Fruit fly (Drosophila melanogaster) whole organism, embryonic: ENCODE data around the gene lin-52.

Source experiments
- Atf-2 ChIP-seq: fragments of 200-800 bp; sonication (Bioruptor generic); optimal IDR thresholded peaks from 2 replicates; lab custom pipeline; 2016; ENCODE audit warnings: missing biosample characterization, missing genetic modification characterization
- CG10209 ChIP-seq: fragments of 200-800 bp; sonication (Bioruptor generic); optimal IDR thresholded peaks from 3 replicates; lab custom pipeline; 2017; ENCODE audit warnings: missing biosample characterization, mild to moderate bottlenecking, missing genetic modification characterization, missing genetic modification reagents
- CG1024 ChIP-seq: fragments of 200-800 bp; sonication (Bioruptor generic); IDR thresholded peaks from 2 replicates; pipeline ENCODE4 v1.3.6; 2022; ENCODE audit warnings: missing biosample characterization, missing genetic modification characterization
- CG10321 ChIP-seq: fragments of 200-800 bp; sonication (Bioruptor generic); IDR thresholded peaks from 2 replicates; pipeline ENCODE4 v1.3.6; 2022; ENCODE audit warnings: missing biosample characterization, missing genetic modification characterization
- CG11085 ChIP-seq: fragments of 200-800 bp; sonication (Bioruptor generic); IDR thresholded peaks from 2 replicates; pipeline ENCODE4 v1.3.6; 2022; ENCODE audit warnings: missing biosample characterization, missing genetic modification characterization
- CG11504 ChIP-seq: fragments of 200-800 bp; sonication (Bioruptor generic); optimal IDR thresholded peaks from 3 replicates; lab custom pipeline; 2019; ENCODE audit warnings: missing biosample characterization, mild to moderate bottlenecking, missing genetic modification characterization, moderate library complexity
- CG13775 ChIP-seq: fragments of 200-800 bp; sonication (Bioruptor generic); optimal IDR thresholded peaks from 3 replicates; lab custom pipeline; 2017; ENCODE audit warnings: missing biosample characterization, mild to moderate bottlenecking, missing genetic modification characterization
- CG1602 ChIP-seq: fragments of 200-800 bp; sonication (Bioruptor generic); optimal IDR thresholded peaks from 3 replicates; lab custom pipeline; 2016; ENCODE audit warnings: missing biosample characterization, missing genetic modification characterization
- CG1603 ChIP-seq: fragments of 200-800 bp; sonication (Bioruptor generic); optimal IDR thresholded peaks from 2 replicates; lab custom pipeline; 2019; ENCODE audit warnings: missing biosample characterization, mild to moderate bottlenecking, missing genetic modification characterization, moderate library complexity
- CG17802 ChIP-seq: fragments of 200-800 bp; sonication (Bioruptor generic); optimal IDR thresholded peaks from 2 replicates; lab custom pipeline; 2018; ENCODE audit warnings: missing biosample characterization, mild to moderate bottlenecking, missing genetic modification characterization, moderate library complexity
- CG2129 ChIP-seq: fragments of 200-800 bp; sonication (Bioruptor generic); IDR thresholded peaks from 2 replicates; pipeline ENCODE4 v1.3.6; 2022; ENCODE audit warnings: missing biosample characterization, missing genetic modification characterization; ENCODE audit not compliant: partially characterized antibody
- CG2678 ChIP-seq: fragments of 200-800 bp; sonication (Bioruptor generic); optimal IDR thresholded peaks from 3 replicates; lab custom pipeline; 2019; ENCODE audit warnings: missing biosample characterization, mild to moderate bottlenecking, missing genetic modification characterization, moderate library complexity
- CG30020 ChIP-seq: fragments of 200-800 bp; optimal IDR thresholded peaks from 2 replicates; lab custom pipeline; 2019; ENCODE audit warnings: missing biosample characterization, mild to moderate bottlenecking, missing genetic modification characterization, moderate library complexity
- CG31441 ChIP-seq: fragments of 200-800 bp; sonication (Bioruptor generic); IDR thresholded peaks from 2 replicates; pipeline ENCODE4 v1.3.6; 2022; ENCODE audit warnings: missing biosample characterization, missing genetic modification characterization
- CG3281 ChIP-seq: fragments of 200-800 bp; sonication (Bioruptor generic); optimal IDR thresholded peaks from 3 replicates; lab custom pipeline; 2017; ENCODE audit warnings: missing biosample characterization, mild to moderate bottlenecking, missing genetic modification characterization
- CG34422 ChIP-seq: fragments of 200-800 bp; sonication (Bioruptor generic); IDR thresholded peaks from 3 replicates; pipeline ENCODE4 v1.3.6; 2022; ENCODE audit warnings: missing biosample characterization, missing genetic modification characterization
- CG4282 ChIP-seq: fragments of 200-800 bp; sonication (Bioruptor generic); optimal IDR thresholded peaks from 2 replicates; lab custom pipeline; 2016; ENCODE audit warnings: missing biosample characterization, missing genetic modification characterization
- CG5245 ChIP-seq: fragments of 200-800 bp; sonication (Bioruptor generic); optimal IDR thresholded peaks from 3 replicates; lab custom pipeline; 2016; ENCODE audit warnings: missing biosample characterization, missing genetic modification characterization
- CG6689 ChIP-seq: fragments of 200-800 bp; sonication (Bioruptor generic); IDR thresholded peaks from 2 replicates; pipeline ENCODE4 v1.3.6; 2022; ENCODE audit warnings: missing biosample characterization, missing genetic modification characterization
- CG6854 ChIP-seq: fragments of 200-800 bp; sonication (Bioruptor generic); optimal IDR thresholded peaks from 3 replicates; lab custom pipeline; 2017; ENCODE audit warnings: missing biosample characterization, mild to moderate bottlenecking, missing genetic modification characterization
- CG7357 ChIP-seq: fragments of 200-800 bp; sonication (Bioruptor generic); IDR thresholded peaks from 3 replicates; pipeline ENCODE4 v1.3.6; 2022; ENCODE audit warnings: missing biosample characterization, missing genetic modification characterization
- CG7839 ChIP-seq: fragments of 200-800 bp; sonication (Bioruptor generic); optimal IDR thresholded peaks from 3 replicates; lab custom pipeline; 2018; ENCODE audit warnings: missing biosample characterization, mild to moderate bottlenecking, missing genetic modification characterization, moderate library complexity
- CG8290 ChIP-seq, 3 experiments: fragments of 200-800 bp; sonication (Bioruptor generic); optimal IDR thresholded peaks; 2 replicates each; lab custom pipeline; 2016 to 2019; ENCODE audit warnings: missing biosample characterization in 3 of 3, missing genetic modification characterization in 3 of 3, mild to moderate bottlenecking in 2 of 3, moderate library complexity in 1 of 3
- CG9876 ChIP-seq: fragments of 200-800 bp; sonication (Bioruptor generic); optimal IDR thresholded peaks from 2 replicates; lab custom pipeline; 2016; ENCODE audit warnings: missing biosample characterization, missing genetic modification characterization
- Chrac-16 ChIP-seq: fragments of 200-800 bp; sonication (Bioruptor generic); optimal IDR thresholded peaks from 3 replicates; lab custom pipeline; 2016; ENCODE audit warnings: missing biosample characterization, missing genetic modification characterization
- Dek ChIP-seq: fragments of 200-800 bp; sonication (Bioruptor generic); optimal IDR thresholded peaks from 3 replicates; lab custom pipeline; 2019; ENCODE audit warnings: missing biosample characterization, mild to moderate bottlenecking, missing genetic modification characterization, moderate library complexity
- Dip3 ChIP-seq: fragments of 200-800 bp; sonication (Bioruptor generic); optimal IDR thresholded peaks from 3 replicates; lab custom pipeline; 2016; ENCODE audit warnings: missing biosample characterization, missing genetic modification characterization
- Doc3 ChIP-seq: fragments of 200-800 bp; sonication (Bioruptor generic); IDR thresholded peaks from 3 replicates; pipeline ENCODE4 v1.3.6; 2022; ENCODE audit warnings: missing biosample characterization, missing genetic modification characterization; ENCODE audit not compliant: partially characterized antibody
- ERR ChIP-seq: fragments of 200-800 bp; sonication (Bioruptor generic); optimal IDR thresholded peaks from 2 replicates; lab custom pipeline; 2016; ENCODE audit warnings: missing biosample characterization, missing genetic modification characterization
- Fer1 ChIP-seq: fragments of 200-800 bp; sonication (Bioruptor generic); optimal IDR thresholded peaks from 2 replicates; lab custom pipeline; 2017; ENCODE audit warnings: missing biosample characterization, mild to moderate bottlenecking, missing genetic modification characterization
- HLH54F ChIP-seq: fragments of 200-800 bp; sonication (Bioruptor generic); optimal IDR thresholded peaks from 3 replicates; lab custom pipeline; 2016; ENCODE audit warnings: missing biosample characterization, missing genetic modification characterization
- Hey ChIP-seq: fragments of 200-800 bp; sonication (Bioruptor generic); optimal IDR thresholded peaks from 3 replicates; lab custom pipeline; 2018; ENCODE audit warnings: missing biosample characterization, mild to moderate bottlenecking, missing genetic modification characterization
- Lpt ChIP-seq: fragments of >200 bp; optimal IDR thresholded peaks from 2 replicates; lab custom pipeline; 2018; ENCODE audit warnings: missing biosample characterization, missing genetic modification characterization
- Mrtf ChIP-seq: fragments of 200-800 bp; sonication (Bioruptor generic); IDR thresholded peaks from 3 replicates; pipeline ENCODE4 v1.3.6; 2022; ENCODE audit warnings: missing biosample characterization, missing genetic modification characterization
- PHDP ChIP-seq: fragments of 200-800 bp; sonication (Bioruptor generic); optimal IDR thresholded peaks from 3 replicates; lab custom pipeline; 2018; ENCODE audit warnings: missing biosample characterization, mild to moderate bottlenecking, missing genetic modification characterization, moderate library complexity
- Xrp1 ChIP-seq: fragments of 200-800 bp; sonication (Bioruptor generic); IDR thresholded peaks from 2 replicates; pipeline ENCODE4 v1.3.6; 2022; ENCODE audit warnings: missing biosample characterization, missing genetic modification characterization
- ara ChIP-seq: fragments of 200-800 bp; sonication (Bioruptor generic); IDR thresholded peaks from 2 replicates; pipeline ENCODE4 v1.3.6; 2022; ENCODE audit warnings: missing biosample characterization, missing genetic modification characterization
- dimm ChIP-seq: fragments of 200-800 bp; sonication (Bioruptor generic); IDR thresholded peaks from 2 replicates; pipeline ENCODE4 v1.3.6; 2022; ENCODE audit warnings: missing biosample characterization, missing genetic modification characterization
- esg ChIP-seq: fragments of 200-800 bp; sonication (Bioruptor generic); conservative IDR thresholded peaks from 2 replicates; pipeline ENCODE4 v1.3.6; 2022; ENCODE audit warnings: missing biosample characterization, missing genetic modification characterization
- fd102C ChIP-seq: fragments of 200-800 bp; sonication (Bioruptor generic); optimal IDR thresholded peaks from 2 replicates; lab custom pipeline; 2018; ENCODE audit warnings: missing biosample characterization, mild to moderate bottlenecking, missing genetic modification characterization, moderate library complexity
- fd3F ChIP-seq: fragments of 200-800 bp; sonication (Bioruptor generic); optimal IDR thresholded peaks from 2 replicates; lab custom pipeline; 2018; ENCODE audit warnings: missing biosample characterization, mild to moderate bottlenecking, missing genetic modification characterization, moderate library complexity
- jumu ChIP-seq: fragments of 200-800 bp; sonication (Bioruptor generic); optimal IDR thresholded peaks from 3 replicates; lab custom pipeline; 2016; ENCODE audit warnings: missing biosample characterization, missing genetic modification characterization
- pb ChIP-seq: fragments of 200-800 bp; sonication (Bioruptor generic); optimal IDR thresholded peaks from 3 replicates; lab custom pipeline; 2016; ENCODE audit warnings: missing biosample characterization, missing genetic modification characterization
- schlank ChIP-seq: fragments of 200-800 bp; sonication (Bioruptor generic); optimal IDR thresholded peaks from 2 replicates; lab custom pipeline; 2018; ENCODE audit warnings: missing biosample characterization, mild to moderate bottlenecking, missing genetic modification characterization
- sens ChIP-seq: fragments of 200-800 bp; sonication (Bioruptor generic); peaks from one replicate; lab custom pipeline; 2016; ENCODE audit warnings: missing biosample characterization, missing genetic modification characterization
- sima ChIP-seq: fragments of 200-800 bp; sonication (Bioruptor generic); optimal IDR thresholded peaks from 2 replicates; lab custom pipeline; 2016; ENCODE audit warnings: missing biosample characterization, missing genetic modification characterization
- tna ChIP-seq: fragments of 200-800 bp; sonication (Bioruptor generic); IDR thresholded peaks from 2 replicates; pipeline ENCODE4 v1.3.6; 2022; ENCODE audit warnings: missing biosample characterization, missing genetic modification characterization; ENCODE audit not compliant: partially characterized antibody
- toy ChIP-seq: fragments of 200-800 bp; sonication (Bioruptor generic); IDR thresholded peaks from 2 replicates; pipeline ENCODE4 v1.3.6; 2022; ENCODE audit warnings: missing biosample characterization, missing genetic modification characterization
- usp ChIP-seq: fragments of >200 bp; optimal IDR thresholded peaks from 2 replicates; lab custom pipeline; 2017; ENCODE audit warnings: missing biosample characterization, missing genetic modification characterization
- wdn ChIP-seq: fragments of 200-800 bp; sonication (Bioruptor generic); IDR thresholded peaks from 2 replicates; pipeline ENCODE4 v1.3.6; 2022; ENCODE audit warnings: missing biosample characterization, missing genetic modification characterization

The lin-52 gene

DNA sequence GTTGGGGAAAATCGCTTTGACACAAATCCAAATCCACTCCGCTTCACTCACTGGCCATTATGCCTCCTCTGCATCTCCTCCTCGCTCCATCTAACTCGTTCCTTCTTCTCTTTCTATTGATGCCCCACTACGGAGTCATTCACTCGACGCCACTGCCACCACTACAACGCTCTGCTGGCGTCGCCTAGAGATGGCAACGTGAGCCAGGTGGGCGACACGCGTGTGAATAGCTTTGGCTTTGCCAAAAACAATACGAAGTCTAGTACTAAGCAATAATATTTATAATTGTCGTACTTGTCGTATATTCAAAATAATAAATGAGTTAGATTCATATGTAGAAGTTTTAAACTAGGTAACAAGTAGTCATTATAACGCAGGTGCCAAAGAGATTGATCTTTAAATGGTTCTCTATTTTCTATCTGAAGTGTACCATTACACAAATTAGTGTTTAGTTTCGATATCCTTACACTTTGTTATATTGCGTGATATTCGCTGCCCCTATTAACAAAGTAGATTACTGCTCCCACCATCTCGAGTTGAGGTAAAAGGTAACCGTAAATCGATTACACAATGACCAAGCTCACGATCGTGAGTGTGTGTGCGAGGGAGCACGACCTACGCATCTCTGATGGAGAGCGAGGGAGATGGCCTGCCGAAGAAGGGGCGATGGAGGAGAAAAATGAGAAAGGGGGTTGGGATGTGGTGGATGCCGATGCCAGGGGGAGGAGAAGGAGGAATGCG, 9.6 kb downstream of the lin-52 start (continued):
- TF ChIP-seq ERR (GFP tag; lab: Kevin White, UChicago) = no peak
- TF ChIP-seq usp (GFP tag; lab: Kevin White, UChicago) = no peak
- no peak for TF ChIP-seq toy
- TF ChIP-seq CG8290 (GFP tag; optimal IDR thresholded peaks at IDR 0.05; lab: Kevin White, UChicago) = no peak
- peak in 1 of 2 experiments; percentile 41 for TF ChIP-seq CG8290 (tag; optimal IDR thresholded peaks at IDR 0.05; lab: Kevin White, UChicago)
- no peak for TF ChIP-seq schlank (tag; lab: Kevin White, UChicago)
- no peak for TF ChIP-seq CG10321 (GFP tag; lab: Robert Waterston, UW)
- no peak for TF ChIP-seq CG1024 (GFP tag; lab: Robert Waterston, UW)
- TF ChIP-seq Xrp1 (GFP tag; lab: Robert Waterston, UW) = peak; percentile 39; the same call in 1 of the 2 replicates
- TF ChIP-seq CG6854 (GFP tag; lab: Kevin White, UChicago) = no peak
- no peak for TF ChIP-seq CG2129 (GFP tag; lab: Robert Waterston, UW)
- no peak for TF ChIP-seq CG13775
- no peak for TF ChIP-seq CG17802 (tag; lab: Kevin White, UChicago)
- TF ChIP-seq CG34422 (GFP tag; lab: Robert Waterston, UW) = 0 out of 3 replicates have a peak, but pooled peaks have one; percentile 13
- peak; percentile 19 for TF ChIP-seq CG7839
- 0 out of 2 replicates have a peak, but pooled peaks have one; percentile 7 for TF ChIP-seq CG6689 (GFP tag; lab: Robert Waterston, UW)
- no peak for TF ChIP-seq CG4282 (GFP tag; lab: Kevin White, UChicago)
- TF ChIP-seq Atf-2 (GFP tag; lab: Kevin White, UChicago) = peak; percentile 5
- TF ChIP-seq Lpt = no peak
- TF ChIP-seq Dip3 (GFP tag; lab: Kevin White, UChicago) = peak; percentile 27
- 0 out of 2 replicates have a peak, but pooled peaks have one; percentile 18 for TF ChIP-seq CG31441 (GFP tag; lab: Robert Waterston, UW)
- TF ChIP-seq Doc3 (GFP tag; lab: Robert Waterston, UW) = peak; percentile 79
- no peak for TF ChIP-seq CG1603 (tag; lab: Kevin White, UChicago)
- no peak for TF ChIP-seq fd3F (GFP tag; lab: Kevin White, UChicago)
- 0 out of 3 replicates have a peak, but pooled peaks have one; percentile 22 for TF ChIP-seq CG7357
- TF ChIP-seq wdn (GFP tag; lab: Robert Waterston, UW) = no peak
- no peak for TF ChIP-seq sima
- no peak for TF ChIP-seq tna (GFP tag; lab: Robert Waterston, UW)
- TF ChIP-seq CG11085 = no peak
- TF ChIP-seq pb (GFP tag; lab: Kevin White, UChicago) = no peak
- no peak for TF ChIP-seq esg (GFP tag; lab: Robert Waterston, UW)
- TF ChIP-seq sens (GFP tag; lab: Kevin White, UChicago) = peak; percentile 84
- TF ChIP-seq CG30020 (tag; lab: Kevin White, UChicago) = no peak
- no peak for TF ChIP-seq Dek (tag; lab: Kevin White, UChicago)
- TF ChIP-seq fd102C (GFP tag; lab: Kevin White, UChicago) = no peak
- no peak for TF ChIP-seq HLH54F (GFP tag; lab: Kevin White, UChicago)
- TF ChIP-seq Fer1 (GFP tag; lab: Kevin White, UChicago) = no peak
- no peak for TF ChIP-seq Chrac-16
- TF ChIP-seq CG3281 = no peak
- TF ChIP-seq dimm (GFP tag; lab: Robert Waterston, UW) = no peak
- TF ChIP-seq Hey (tag; lab: Kevin White, UChicago) = no peak
- no peak for TF ChIP-seq ara (GFP tag; lab: Robert Waterston, UW)
- peak; percentile 38 for TF ChIP-seq CG2678 (tag; lab: Kevin White, UChicago)
- TF ChIP-seq PHDP (tag; lab: Kevin White, UChicago) = no peak
- TF ChIP-seq jumu (GFP tag; lab: Kevin White, UChicago) = peak; percentile 17
- no peak for TF ChIP-seq CG9876 (GFP tag; lab: Kevin White, UChicago)
- TF ChIP-seq CG5245 (GFP tag; lab: Kevin White, UChicago) = no peak
- TF ChIP-seq Mrtf (GFP tag; lab: Robert Waterston, UW) = no peak
- TF ChIP-seq CG1602 (GFP tag; lab: Kevin White, UChicago) = peak; percentile 17
- TF ChIP-seq CG11504 (tag; lab: Kevin White, UChicago) = peak; percentile 17
- TF ChIP-seq CG10209 (GFP tag; lab: Kevin White, UChicago) = no peak
